Worm (Caenorhabditis elegans): ENCODE measurements around the gene Y25C1A.14.

ce11 chrII:3110099-3110498 lies 13.3 kb upstream of the Y25C1A.14 start:
- TF ChIP-seq unc-62 (GFP tag; optimal IDR thresholded peaks at IDR 0.05) (no peak), nhr-28 (tag; optimal IDR thresholded peaks at IDR 0.05) (no peak), sptf-1 (tag; optimal IDR thresholded peaks at IDR 0.05) (no peak), elt-3 (tag; optimal IDR thresholded peaks at IDR 0.05) (no peak), mep-1 (tag; optimal IDR thresholded peaks at IDR 0.05) (no peak), lsy-2 (tag; optimal IDR thresholded peaks at IDR 0.05) (no peak), blmp-1 (tag; optimal IDR thresholded peaks at IDR 0.05) (no peak), ceh-83 (GFP tag; optimal IDR thresholded peaks at IDR 0.05) (no peak), nhr-76 (tag; optimal IDR thresholded peaks at IDR 0.05) (no peak), nhr-237 (tag; optimal IDR thresholded peaks at IDR 0.05) (no peak), nhr-12 (tag; optimal IDR thresholded peaks at IDR 0.05) (no peak), mab-5 (tag; optimal IDR thresholded peaks at IDR 0.05) (no peak), ztf-11 (tag; optimal IDR thresholded peaks at IDR 0.05) (no peak), pha-4 (tag; optimal IDR thresholded peaks at IDR 0.05) (no peak)
